Worm (Caenorhabditis elegans) whole organism, late embryonic: ENCODE results near the gene str-209.

Experiments used
- C38D4.7 ChIP-seq: fragments of 200-800 bp; sonication (Bioruptor generic); optimal IDR thresholded peaks from 2 replicates; lab custom pipeline; 2018; ENCODE audit warnings: mild to moderate bottlenecking, missing genetic modification characterization, moderate library complexity, missing compliant biosample characterization
- F13H6.1 ChIP-seq: sonication (generic microtip); optimal IDR thresholded peaks from 2 replicates; lab custom pipeline; 2016; ENCODE audit warnings: missing genetic modification characterization, missing compliant biosample characterization
- ama-1 ChIP-seq: fragments of 150-350 bp; optimal IDR thresholded peaks from 2 replicates; lab custom pipeline; 2014
- elt-2 ChIP-seq: sonication (generic microtip); optimal IDR thresholded peaks from 2 replicates; lab custom pipeline; 2016; ENCODE audit warnings: missing genetic modification reagents, missing genetic modification characterization, missing compliant biosample characterization
- ets-4 ChIP-seq: sonication (generic microtip); optimal IDR thresholded peaks from 2 replicates; lab custom pipeline; 2016; ENCODE audit warnings: missing genetic modification characterization, missing compliant biosample characterization
- gmeb-2 ChIP-seq: sonication (generic microtip); optimal IDR thresholded peaks from 2 replicates; lab custom pipeline; 2016; ENCODE audit warnings: missing genetic modification characterization, inconsistent platforms, missing compliant biosample characterization
- lin-11 ChIP-seq: fragments of 200-800 bp; sonication (Bioruptor generic); optimal IDR thresholded peaks from 2 replicates; lab custom pipeline; 2018; ENCODE audit warnings: mild to moderate bottlenecking, missing genetic modification characterization, missing compliant biosample characterization
- npax-4 ChIP-seq: sonication (generic microtip); optimal IDR thresholded peaks from 2 replicates; lab custom pipeline; 2016; ENCODE audit warnings: missing genetic modification characterization, missing compliant biosample characterization
- pha-4 ChIP-seq: fragments of 150-350 bp; optimal IDR thresholded peaks from 2 replicates; lab custom pipeline; 2018; ENCODE audit warnings: missing biosample characterization, missing genetic modification reagents, missing genetic modification characterization
- rnt-1 ChIP-seq: sonication (generic microtip); optimal IDR thresholded peaks from 2 replicates; lab custom pipeline; 2016; ENCODE audit warnings: missing genetic modification characterization, missing compliant biosample characterization
- unc-42 ChIP-seq: sonication (generic microtip); optimal IDR thresholded peaks from 2 replicates; lab custom pipeline; 2016; ENCODE audit warnings: missing genotype, missing genetic modification characterization, missing compliant biosample characterization
- zip-5 ChIP-seq: sonication (generic microtip); optimal IDR thresholded peaks from 2 replicates; lab custom pipeline; 2016; ENCODE audit warnings: missing genetic modification characterization, missing compliant biosample characterization

- no peak for TF ChIP-seq rnt-1 (tag; lab: Kevin White, UChicago)
- TF ChIP-seq pha-4 (tag; lab: Kevin White, UChicago) = no peak
- TF ChIP-seq ets-4 = no peak
- no peak for TF ChIP-seq elt-2 (tag; lab: Kevin White, UChicago)
- TF ChIP-seq F13H6.1 (tag; lab: Kevin White, UChicago) = no peak
- no peak for TF ChIP-seq unc-42 (tag; lab: Kevin White, UChicago)
- no peak for TF ChIP-seq zip-5 (tag; lab: Kevin White, UChicago)
- TF ChIP-seq ama-1 (lab: Kevin White, UChicago) = peak; percentile 7
- no peak for TF ChIP-seq C38D4.7
- TF ChIP-seq npax-4 (tag; lab: Kevin White, UChicago) = no peak
- no peak for TF ChIP-seq gmeb-2 (tag; lab: Kevin White, UChicago)
- no peak for TF ChIP-seq lin-11 (tag; lab: Kevin White, UChicago)
These were observed 30.6 kb upstream of the str-209 start, which contains the start of gene C02E7.7 for ce11 chrV:4918091-4918624.
